Fruit fly (Drosophila melanogaster) whole organism, embryonic: ENCODE measurements around the gene CG32280.

Experiments
- Atf-2 ChIP-seq: fragments of 200-800 bp; sonication (Bioruptor generic); optimal IDR thresholded peaks from 2 replicates; lab custom pipeline; 2016; ENCODE audit warnings: missing biosample characterization, missing genetic modification characterization
- Atf3 ChIP-seq: fragments of 200-800 bp; sonication (Bioruptor generic); optimal IDR thresholded peaks from 3 replicates; lab custom pipeline; 2016; ENCODE audit warnings: missing biosample characterization, missing genetic modification characterization
- Atf6 ChIP-seq: fragments of 200-800 bp; sonication (Bioruptor generic); IDR thresholded peaks from 2 replicates; pipeline ENCODE4 v1.3.6; 2022; ENCODE audit warnings: missing biosample characterization, missing genetic modification characterization
- B-H2 ChIP-seq: fragments of 200-800 bp; sonication (Bioruptor generic); optimal IDR thresholded peaks from 2 replicates; lab custom pipeline; 2018; ENCODE audit warnings: missing biosample characterization, mild to moderate bottlenecking, missing genetic modification characterization
- CG1024 ChIP-seq: fragments of 200-800 bp; sonication (Bioruptor generic); IDR thresholded peaks from 2 replicates; pipeline ENCODE4 v1.3.6; 2022; ENCODE audit warnings: missing biosample characterization, missing genetic modification characterization
- CG10565 ChIP-seq: fragments of 200-800 bp; sonication (Bioruptor generic); optimal IDR thresholded peaks from 3 replicates; lab custom pipeline; 2016; ENCODE audit warnings: missing biosample characterization, mild to moderate bottlenecking, missing genetic modification characterization
- CG11696 ChIP-seq: fragments of 200-800 bp; sonication (Bioruptor generic); IDR thresholded peaks from 2 replicates; pipeline ENCODE4 v1.3.6; 2022; ENCODE audit warnings: missing biosample characterization, missing genetic modification characterization
- CG13296 ChIP-seq: fragments of 200-800 bp; sonication (Bioruptor generic); optimal IDR thresholded peaks from 3 replicates; lab custom pipeline; 2018; ENCODE audit warnings: missing biosample characterization, mild to moderate bottlenecking, missing genetic modification characterization
- CG14014 ChIP-seq: fragments of 200-800 bp; sonication (Bioruptor generic); IDR thresholded peaks from 2 replicates; pipeline ENCODE4 v1.3.6; 2022; ENCODE audit warnings: missing biosample characterization, missing genetic modification characterization
- CG14441 ChIP-seq: fragments of 200-800 bp; sonication (Bioruptor generic); IDR thresholded peaks from 2 replicates; pipeline ENCODE4 v1.3.6; 2022; ENCODE audit warnings: missing biosample characterization, missing genetic modification characterization
- CG14710 ChIP-seq: fragments of 200-800 bp; sonication (Bioruptor generic); optimal IDR thresholded peaks from 3 replicates; lab custom pipeline; 2019; ENCODE audit warnings: missing biosample characterization, mild to moderate bottlenecking, missing genetic modification characterization, moderate library complexity
- CG15073 ChIP-seq: fragments of 200-800 bp; sonication (Bioruptor generic); optimal IDR thresholded peaks from 2 replicates; lab custom pipeline; 2016; ENCODE audit warnings: missing biosample characterization, missing genetic modification characterization
- CG15514 ChIP-seq: fragments of 200-800 bp; sonication (Bioruptor generic); optimal IDR thresholded peaks from 3 replicates; lab custom pipeline; 2017; ENCODE audit warnings: missing biosample characterization, missing genetic modification characterization, mild to moderate bottlenecking, moderate library complexity, missing genetic modification reagents
- CG16813 ChIP-seq: fragments of 200-800 bp; sonication (Bioruptor generic); IDR thresholded peaks from 3 replicates; pipeline ENCODE4 v1.3.6; 2022; ENCODE audit warnings: missing biosample characterization, missing genetic modification characterization; ENCODE audit not compliant: partially characterized antibody
- CG18619 ChIP-seq: fragments of 200-800 bp; sonication (Bioruptor generic); optimal IDR thresholded peaks from 3 replicates; lab custom pipeline; 2017; ENCODE audit warnings: missing biosample characterization, mild to moderate bottlenecking, missing genetic modification characterization
- CG33213 ChIP-seq: fragments of 200-800 bp; sonication (Bioruptor generic); optimal IDR thresholded peaks from 3 replicates; lab custom pipeline; 2016; ENCODE audit warnings: missing biosample characterization, missing genetic modification characterization
- CG3726 ChIP-seq: fragments of 200-800 bp; sonication (Bioruptor generic); IDR thresholded peaks from 3 replicates; pipeline ENCODE4, ENCODE4 v1.3.6; 2022; ENCODE audit warnings: missing biosample characterization, missing genetic modification characterization
- CG4617 ChIP-seq: fragments of 200-800 bp; sonication (Bioruptor generic); optimal IDR thresholded peaks from 3 replicates; lab custom pipeline; 2016; ENCODE audit warnings: missing biosample characterization, missing genetic modification characterization, borderline replicate concordance
- CG4820 ChIP-seq: fragments of 200-800 bp; sonication (Bioruptor generic); optimal IDR thresholded peaks from 3 replicates; lab custom pipeline; 2016; ENCODE audit warnings: missing biosample characterization, missing genetic modification characterization
- CG5245 ChIP-seq: fragments of 200-800 bp; sonication (Bioruptor generic); optimal IDR thresholded peaks from 3 replicates; lab custom pipeline; 2016; ENCODE audit warnings: missing biosample characterization, missing genetic modification characterization
- CG6175 ChIP-seq: fragments of 200-800 bp; sonication (Bioruptor generic); IDR thresholded peaks from 3 replicates; pipeline ENCODE4 v1.3.6; 2022; ENCODE audit warnings: missing biosample characterization, missing genetic modification characterization
- CG6272 ChIP-seq: fragments of 200-800 bp; sonication (Bioruptor generic); IDR thresholded peaks from 2 replicates; pipeline ENCODE4 v1.3.6; 2022; ENCODE audit warnings: missing biosample characterization, missing genetic modification characterization
- CG7928 ChIP-seq: fragments of 200-800 bp; sonication (Bioruptor generic); optimal IDR thresholded peaks from 2 replicates; lab custom pipeline; 2017; ENCODE audit warnings: missing biosample characterization, mild to moderate bottlenecking, missing genetic modification characterization
- CG8290 ChIP-seq, 3 experiments: fragments of 200-800 bp; sonication (Bioruptor generic); optimal IDR thresholded peaks; 2 replicates each; lab custom pipeline; 2016 to 2019; ENCODE audit warnings: missing biosample characterization in 3 of 3, missing genetic modification characterization in 3 of 3, mild to moderate bottlenecking in 2 of 3, moderate library complexity in 1 of 3
- Doc2 ChIP-seq: fragments of 200-800 bp; sonication (Bioruptor generic); IDR thresholded peaks from 2 replicates; pipeline ENCODE4 v1.3.6; 2022; ENCODE audit warnings: missing biosample characterization, missing genetic modification characterization
- E2f1 ChIP-seq: fragments of 200-800 bp; sonication (Bioruptor generic); IDR thresholded peaks from 2 replicates; pipeline ENCODE4 v1.3.6; 2022; ENCODE audit warnings: missing biosample characterization, missing genetic modification characterization
- Fer1 ChIP-seq: fragments of 200-800 bp; sonication (Bioruptor generic); optimal IDR thresholded peaks from 2 replicates; lab custom pipeline; 2017; ENCODE audit warnings: missing biosample characterization, mild to moderate bottlenecking, missing genetic modification characterization
- Hand ChIP-seq: fragments of 200-800 bp; sonication (Bioruptor generic); optimal IDR thresholded peaks from 2 replicates; lab custom pipeline; 2017; ENCODE audit warnings: mild to moderate bottlenecking, missing biosample characterization, missing genetic modification reagents, missing genetic modification characterization
- Hr39 ChIP-seq: fragments of >200 bp; optimal IDR thresholded peaks from 2 replicates; lab custom pipeline; 2017
- Mad ChIP-seq: fragments of 200-800 bp; sonication (Bioruptor generic); optimal IDR thresholded peaks from 2 replicates; lab custom pipeline; 2016; ENCODE audit warnings: missing biosample characterization, missing genetic modification characterization
- Med ChIP-seq: fragments of 200-800 bp; sonication (Bioruptor generic); peaks from one replicate; lab custom pipeline; 2016; ENCODE audit warnings: missing biosample characterization, missing genetic modification characterization, mild to moderate bottlenecking, inconsistent platforms, moderate library complexity
- Ptx1 ChIP-seq: fragments of 200-800 bp; sonication (Bioruptor generic); IDR thresholded peaks from 2 replicates; pipeline ENCODE4 v1.3.6; 2022; ENCODE audit warnings: missing biosample characterization, missing genetic modification characterization
- Sin3A ChIP-seq: fragments of >200 bp; optimal IDR thresholded peaks from 2 replicates; lab custom pipeline; 2018
- al ChIP-seq: fragments of 200-800 bp; sonication (Bioruptor generic); IDR thresholded peaks from 2 replicates; pipeline ENCODE4 v1.3.6; 2022; ENCODE audit warnings: missing biosample characterization, missing genetic modification characterization
- br ChIP-seq: fragments of >200 bp; optimal IDR thresholded peaks from 2 replicates; lab custom pipeline; 2017
- emc ChIP-seq: fragments of 200-800 bp; sonication (Bioruptor generic); optimal IDR thresholded peaks from 2 replicates; lab custom pipeline; 2016; ENCODE audit warnings: missing biosample characterization, missing genetic modification characterization
- fd3F ChIP-seq: fragments of 200-800 bp; sonication (Bioruptor generic); optimal IDR thresholded peaks from 2 replicates; lab custom pipeline; 2018; ENCODE audit warnings: missing biosample characterization, mild to moderate bottlenecking, missing genetic modification characterization, moderate library complexity
- grn ChIP-seq: fragments of 200-800 bp; sonication (Bioruptor generic); optimal IDR thresholded peaks from 3 replicates; lab custom pipeline; 2017; ENCODE audit warnings: missing biosample characterization, missing genetic modification characterization
- hkb ChIP-seq, 2 experiments: fragments of 200-800 bp in 1 of 2; fragments of >200 bp in 1 of 2; sonication (Bioruptor generic) in 1 of 2; IDR thresholded peaks in 1 of 2; optimal IDR thresholded peaks in 1 of 2; 2 replicates each; pipeline versions ENCODE4 v1.3.6 to Lab custom; 2017 to 2022; ENCODE audit warnings: missing biosample characterization in 1 of 2, missing genetic modification characterization in 1 of 2
- inv ChIP-seq: fragments of 200-800 bp; sonication (Bioruptor generic); IDR thresholded peaks from 2 replicates; pipeline ENCODE4 v1.3.6; 2022; ENCODE audit warnings: missing biosample characterization, missing genetic modification characterization; ENCODE audit not compliant: partially characterized antibody
- knrl ChIP-seq: fragments of 200-800 bp; sonication (Bioruptor generic); IDR thresholded peaks from 3 replicates; pipeline ENCODE4 v1.3.6; 2022; ENCODE audit warnings: missing biosample characterization, missing genetic modification characterization; ENCODE audit not compliant: partially characterized antibody
- oc ChIP-seq: fragments of 200-800 bp; sonication (Bioruptor generic); optimal IDR thresholded peaks from 2 replicates; lab custom pipeline; 2018; ENCODE audit warnings: missing biosample characterization, mild to moderate bottlenecking, missing genetic modification characterization, moderate library complexity
- otp ChIP-seq: fragments of 200-800 bp; sonication (Bioruptor generic); IDR thresholded peaks from 3 replicates; pipeline ENCODE4, ENCODE4 v1.3.6; 2022; ENCODE audit warnings: missing biosample characterization, missing genetic modification characterization
- pb ChIP-seq: fragments of 200-800 bp; sonication (Bioruptor generic); optimal IDR thresholded peaks from 3 replicates; lab custom pipeline; 2016; ENCODE audit warnings: missing biosample characterization, missing genetic modification characterization
- pita ChIP-seq: fragments of 200-800 bp; sonication (Bioruptor generic); optimal IDR thresholded peaks from 2 replicates; lab custom pipeline; 2017; ENCODE audit warnings: missing biosample characterization, mild to moderate bottlenecking, missing genetic modification characterization
- pnt ChIP-seq: fragments of 200-800 bp; sonication (Bioruptor generic); optimal IDR thresholded peaks from 3 replicates; lab custom pipeline; 2016; ENCODE audit warnings: missing biosample characterization, missing genetic modification characterization
- prd ChIP-seq, 3 experiments: fragments of >200 bp in 2 of 3; fragments of 200-800 bp in 1 of 3; sonication (Bioruptor generic) in 1 of 3; optimal IDR thresholded peaks in 2 of 3; IDR thresholded peaks in 1 of 3; 2 replicates in 2 of 3; 3 replicates in 1 of 3; pipeline versions ENCODE4 v1.3.6 to Lab custom; 2017 to 2022; ENCODE audit warnings: missing biosample characterization in 1 of 3, missing genetic modification characterization in 1 of 3
- scrt ChIP-seq: fragments of 200-800 bp; sonication (Bioruptor generic); optimal IDR thresholded peaks from 2 replicates; lab custom pipeline; 2018; ENCODE audit warnings: missing biosample characterization, mild to moderate bottlenecking, missing genetic modification characterization, moderate library complexity
- slbo ChIP-seq: fragments of 200-800 bp; sonication (Bioruptor generic); IDR thresholded peaks from 2 replicates; pipeline ENCODE4 v1.3.6; 2022; ENCODE audit warnings: missing biosample characterization, missing genetic modification characterization
- trh ChIP-seq: fragments of 200-800 bp; sonication (Bioruptor generic); optimal IDR thresholded peaks from 2 replicates; lab custom pipeline; 2016; ENCODE audit warnings: missing biosample characterization, missing genetic modification characterization

Gene CG32280

DNA sequence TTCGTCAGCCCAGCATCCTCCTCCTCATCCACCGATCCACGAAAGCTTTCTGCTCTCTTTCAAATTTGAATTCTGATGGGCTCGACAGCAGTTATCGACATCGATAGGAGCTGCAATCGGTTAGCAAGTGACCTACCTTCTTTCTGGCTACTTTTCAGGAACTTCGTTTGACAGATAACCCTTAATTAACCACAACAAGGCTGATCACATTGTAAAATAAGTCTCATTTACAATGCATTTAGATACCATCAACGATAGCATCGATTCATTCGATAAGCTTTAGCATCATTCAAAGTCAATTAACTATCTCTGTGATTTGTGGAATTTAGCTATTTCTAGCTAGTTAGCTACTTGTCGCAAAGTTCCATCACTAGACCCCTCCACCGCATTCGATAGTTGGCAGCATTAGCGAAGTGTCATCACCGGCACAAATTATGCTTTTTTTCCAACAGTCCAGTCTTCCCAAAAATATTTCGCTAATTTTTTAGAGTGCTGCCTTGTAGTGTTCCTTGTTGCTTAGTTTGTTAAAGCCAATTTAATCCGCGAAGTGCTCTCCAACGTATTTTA is 13.6 kb downstream of the CG32280 start, which contains the start of the genes MnM and Girdin (continued):
- TF ChIP-seq Fer1 (GFP tag; lab: Kevin White, UChicago) (no peak), scrt (GFP tag; lab: Kevin White, UChicago) (no peak), CG14014 (GFP tag; lab: Robert Waterston, UW) (peak; percentile 37; the same call in 1 of the 2 replicates), Atf-2 (GFP tag; lab: Kevin White, UChicago) (peak; percentile 70), Med (GFP tag; lab: Kevin White, UChicago) (peak; percentile 94), al (GFP tag; lab: Robert Waterston, UW) (peak; percentile 44; the same call in 1 of the 2 replicates), Hr39 (lab: Kevin White, UChicago) (no peak), CG15073 (no peak), CG4820 (peak; percentile 45), slbo (peak; percentile 83), prd (optimal IDR thresholded peaks at IDR 0.05; lab: Kevin White, UChicago) (no peak), prd (GFP tag; IDR thresholded peaks at IDR 0.05; lab: Robert Waterston, UW) (peak; percentile 53; the same call in 1 of the 3 replicates), Atf6 (no peak; the same call in 1 of the 2 replicates), knrl (GFP tag; lab: Robert Waterston, UW) (peak; percentile 88), Sin3A (lab: Kevin White, UChicago) (peak; percentile 99), CG6272 (GFP tag; lab: Robert Waterston, UW) (peak; percentile 41; the same call in 1 of the 2 replicates), CG3726 (GFP tag; lab: Robert Waterston, UW) (no peak), CG5245 (GFP tag; lab: Kevin White, UChicago) (peak; percentile 55), Hand (GFP tag; lab: Kevin White, UChicago) (no peak), B-H2 (GFP tag; lab: Kevin White, UChicago) (no peak), fd3F (peak; percentile 43), CG16813 (GFP tag; lab: Robert Waterston, UW) (peak; percentile 88), Mad (GFP tag; lab: Kevin White, UChicago) (peak; percentile 67), CG18619 (GFP tag; lab: Kevin White, UChicago) (peak; percentile 36), pnt (peak; percentile 70), CG4617 (GFP tag; lab: Kevin White, UChicago) (peak; percentile 84), hkb (optimal IDR thresholded peaks at IDR 0.05; lab: Kevin White, UChicago) (peak; percentile 89), hkb (GFP tag; IDR thresholded peaks at IDR 0.05; lab: Robert Waterston, UW) (no peak), oc (no peak), pita (GFP tag; lab: Kevin White, UChicago) (no peak), CG1024 (no peak), CG33213 (GFP tag; lab: Kevin White, UChicago) (peak; percentile 64), CG10565 (no peak), CG7928 (peak; percentile 25), grn (no peak), Doc2 (no peak), CG15514 (GFP tag; lab: Kevin White, UChicago) (peak; percentile 88), E2f1 (GFP tag; lab: Robert Waterston, UW) (peak; percentile 25; the same call in 1 of the 2 replicates), CG14441 (GFP tag; lab: Robert Waterston, UW) (0 out of 2 replicates have a peak, but pooled peaks have one; percentile 19), CG6175 (GFP tag; lab: Robert Waterston, UW) (peak; percentile 67; the same call in 2 of the 3 replicates), otp (GFP tag; lab: Robert Waterston, UW) (no peak), br (lab: Kevin White, UChicago) (no peak), Atf3 (GFP tag; lab: Kevin White, UChicago) (peak; percentile 54), CG13296 (GFP tag; lab: Kevin White, UChicago) (no peak), CG8290 (GFP tag; optimal IDR thresholded peaks at IDR 0.05; lab: Kevin White, UChicago) (peak; percentile 41), CG8290 (tag; optimal IDR thresholded peaks at IDR 0.05; lab: Kevin White, UChicago) (peak in 1 of 2 experiments; percentile 25), emc (peak; percentile 26), pb (GFP tag; lab: Kevin White, UChicago) (peak; percentile 53), Ptx1 (GFP tag; lab: Robert Waterston, UW) (no peak), trh (GFP tag; lab: Kevin White, UChicago) (peak; percentile 17), inv (peak; percentile 87), CG14710 (tag; lab: Kevin White, UChicago) (peak; percentile 75), CG11696 (GFP tag; lab: Robert Waterston, UW) (no peak)
